Worm (Caenorhabditis elegans) whole organism, L1 larva: ENCODE data around the gene ckr-2.
A peak's percentile ranks its signal among the peaks of the same experiment; 100 is the strongest.

ENCODE experiments used
- C16A3.4 ChIP-seq: fragments of 150-350 bp; optimal IDR thresholded peaks from 2 replicates; lab custom pipeline; 2014; ENCODE audit warnings: missing biosample characterization, missing genetic modification characterization
- C34B4.2 ChIP-seq: sonication (generic microtip); optimal IDR thresholded peaks from 2 replicates; lab custom pipeline; 2017; ENCODE audit warnings: mild to moderate bottlenecking, missing genetic modification characterization, missing compliant biosample characterization
- aha-1 ChIP-seq: fragments of 150-350 bp; optimal IDR thresholded peaks from 2 replicates; lab custom pipeline; 2014; ENCODE audit warnings: missing biosample characterization, missing genetic modification characterization
- aly-2 ChIP-seq: fragments of 150-350 bp; optimal IDR thresholded peaks from 2 replicates; lab custom pipeline; 2014; ENCODE audit warnings: missing biosample characterization, missing genetic modification characterization
- ama-1 ChIP-seq: fragments of 150-350 bp; optimal IDR thresholded peaks from 2 replicates; lab custom pipeline; 2014
- blmp-1 ChIP-seq: fragments of 150-350 bp; optimal IDR thresholded peaks from 2 replicates; lab custom pipeline; 2014; ENCODE audit warnings: missing biosample characterization, missing genetic modification characterization
- ceh-63 ChIP-seq: fragments of 200-800 bp; sonication (Bioruptor generic); optimal IDR thresholded peaks from 2 replicates; lab custom pipeline; 2018; ENCODE audit warnings: mild to moderate bottlenecking, missing genetic modification characterization, missing compliant biosample characterization
- ceh-8 ChIP-seq: fragments of 200-800 bp; sonication (Bioruptor generic); optimal IDR thresholded peaks from 2 replicates; lab custom pipeline; 2018; ENCODE audit warnings: mild to moderate bottlenecking, missing genetic modification characterization, moderate library complexity, missing compliant biosample characterization
- ceh-82 ChIP-seq, 3 experiments: fragments of 150-350 bp in 1 of 3; sonication (generic microtip) in 2 of 3; optimal IDR thresholded peaks; 2 replicates each; lab custom pipeline; 2014 to 2017; ENCODE audit warnings: missing biosample characterization in 3 of 3, missing genetic modification characterization in 3 of 3
- dpl-1 ChIP-seq, 3 experiments: fragments of 150-350 bp in 2 of 3; sonication (generic microtip) in 1 of 3; optimal IDR thresholded peaks; 2 replicates each; lab custom pipeline; 2014 to 2017; ENCODE audit warnings: missing biosample characterization in 3 of 3, missing genetic modification characterization in 3 of 3, missing genetic modification reagents in 3 of 3
- efl-1 ChIP-seq, 4 experiments: fragments of 150-350 bp; optimal IDR thresholded peaks in 3 of 4; peaks in 1 of 4; 1 replicate in 1 of 4; 2 replicates in 3 of 4; lab custom pipeline; 2014; ENCODE audit warnings: missing biosample characterization in 2 of 4, missing genetic modification characterization in 2 of 4, missing genetic modification reagents in 2 of 4
- efl-3 ChIP-seq: fragments of 200-800 bp; sonication (Bioruptor generic); optimal IDR thresholded peaks from 2 replicates; lab custom pipeline; 2018; ENCODE audit warnings: mild to moderate bottlenecking, missing genetic modification characterization, missing compliant biosample characterization
- egl-27 ChIP-seq, 2 experiments: fragments of 150-350 bp in 1 of 2; sonication (generic microtip); optimal IDR thresholded peaks; 3 replicates each; lab custom pipeline; 2017 to 2018; ENCODE audit warnings: missing biosample characterization in 2 of 2, missing genetic modification characterization in 2 of 2, missing genetic modification reagents in 2 of 2
- elt-2 ChIP-seq: sonication (generic microtip); optimal IDR thresholded peaks from 2 replicates; lab custom pipeline; 2016; ENCODE audit warnings: missing genetic modification characterization, mild to moderate bottlenecking, inconsistent platforms, missing compliant biosample characterization, missing genetic modification reagents
- elt-3 ChIP-seq, 6 experiments: fragments of 150-350 bp in 1 of 6; sonication (generic microtip); optimal IDR thresholded peaks; 2 replicates each; lab custom pipeline; 2017 to 2018; ENCODE audit warnings: missing biosample characterization in 6 of 6, missing genetic modification characterization in 6 of 6, inconsistent platforms in 1 of 6
- fkh-10 ChIP-seq: sonication (generic microtip); optimal IDR thresholded peaks from 2 replicates; lab custom pipeline; 2017; ENCODE audit warnings: missing biosample characterization, missing genetic modification reagents, missing genetic modification characterization
- fos-1 ChIP-seq: fragments of 150-350 bp; optimal IDR thresholded peaks from 2 replicates; lab custom pipeline; 2014; ENCODE audit warnings: missing biosample characterization, missing genetic modification characterization
- hlh-17 ChIP-seq: fragments of 200-800 bp; sonication (Bioruptor generic); optimal IDR thresholded peaks from 2 replicates; lab custom pipeline; 2018; ENCODE audit warnings: missing genetic modification characterization, mild to moderate bottlenecking, missing compliant biosample characterization, moderate library complexity, borderline replicate concordance
- jun-1 ChIP-seq: fragments of 150-350 bp; optimal IDR thresholded peaks from 2 replicates; lab custom pipeline; 2014; ENCODE audit warnings: missing biosample characterization, missing genetic modification reagents, missing genetic modification characterization
- lin-13 ChIP-seq: fragments of 150-350 bp; optimal IDR thresholded peaks from 2 replicates; lab custom pipeline; 2014; ENCODE audit warnings: missing biosample characterization, missing genetic modification reagents, missing genetic modification characterization
- lin-14 ChIP-seq: fragments of 200-800 bp; sonication (Bioruptor generic); optimal IDR thresholded peaks from 2 replicates; lab custom pipeline; 2018; ENCODE audit warnings: mild to moderate bottlenecking, missing genetic modification characterization, moderate library complexity, missing compliant biosample characterization
- lir-3 ChIP-seq: sonication (generic microtip); optimal IDR thresholded peaks from 2 replicates; lab custom pipeline; 2016; ENCODE audit warnings: mild to moderate bottlenecking, missing genetic modification characterization, moderate library complexity, missing compliant biosample characterization; ENCODE audit not compliant: poor library complexity
- mab-9 ChIP-seq: fragments of 200-800 bp; sonication (Bioruptor generic); IDR thresholded peaks from 2 replicates; pipeline ENCODE4 v1.3.6; 2022; ENCODE audit warnings: missing genetic modification reagents, missing genetic modification characterization, missing compliant biosample characterization
- mdl-1 ChIP-seq, 2 experiments: fragments of 150-350 bp; optimal IDR thresholded peaks; 2 replicates each; lab custom pipeline; 2014 to 2017; ENCODE audit warnings: missing biosample characterization in 2 of 2, missing genetic modification characterization in 2 of 2, inconsistent platforms in 1 of 2
- mef-2 ChIP-seq: fragments of 150-350 bp; optimal IDR thresholded peaks from 2 replicates; lab custom pipeline; 2014; ENCODE audit warnings: missing biosample characterization, missing genetic modification characterization
- mep-1 ChIP-seq: fragments of 150-350 bp; optimal IDR thresholded peaks from 2 replicates; lab custom pipeline; 2014; ENCODE audit warnings: missing biosample characterization, missing genetic modification characterization
- nhr-20 ChIP-seq: sonication (generic microtip); optimal IDR thresholded peaks from 2 replicates; lab custom pipeline; 2016; ENCODE audit warnings: mild to moderate bottlenecking, missing genetic modification characterization, missing compliant biosample characterization
- nhr-77 ChIP-seq: fragments of 150-350 bp; optimal IDR thresholded peaks from 2 replicates; lab custom pipeline; 2014; ENCODE audit warnings: missing biosample characterization, missing genetic modification characterization
- nhr-85 ChIP-seq: sonication (generic microtip); peaks from one replicate; lab custom pipeline; 2016; ENCODE audit warnings: missing genetic modification characterization, inconsistent platforms, missing compliant biosample characterization
- pag-3 ChIP-seq: sonication (generic microtip); optimal IDR thresholded peaks from 2 replicates; lab custom pipeline; 2017; ENCODE audit warnings: missing genetic modification characterization, mild to moderate bottlenecking, missing compliant biosample characterization, antibody characterized with exemption, borderline replicate concordance; ENCODE audit not compliant: insufficient read depth
- pax-3 ChIP-seq: fragments of 200-800 bp; sonication (Bioruptor generic); optimal IDR thresholded peaks from 2 replicates; lab custom pipeline; 2018; ENCODE audit warnings: mild to moderate bottlenecking, missing genetic modification characterization, moderate library complexity, missing compliant biosample characterization
- snpc-4 ChIP-seq: fragments of 150-350 bp; optimal IDR thresholded peaks from 2 replicates; lab custom pipeline; 2014; ENCODE audit warnings: missing biosample characterization, missing genetic modification characterization
- snu-23 ChIP-seq: sonication (generic microtip); optimal IDR thresholded peaks from 2 replicates; lab custom pipeline; 2016; ENCODE audit warnings: missing genetic modification characterization, missing compliant biosample characterization
- unc-62 ChIP-seq: fragments of 150-350 bp; optimal IDR thresholded peaks from 2 replicates; lab custom pipeline; 2014; ENCODE audit warnings: missing biosample characterization, missing genetic modification reagents, missing genetic modification characterization
- xbp-1 ChIP-seq: sonication (generic microtip); optimal IDR thresholded peaks from 2 replicates; lab custom pipeline; 2016; ENCODE audit warnings: missing genetic modification characterization, missing compliant biosample characterization
- zip-4 ChIP-seq: fragments of 200-800 bp; sonication (Bioruptor generic); optimal IDR thresholded peaks from 2 replicates; lab custom pipeline; 2018; ENCODE audit warnings: mild to moderate bottlenecking, missing genetic modification characterization, moderate library complexity, missing compliant biosample characterization

Gene ckr-2

DNA sequence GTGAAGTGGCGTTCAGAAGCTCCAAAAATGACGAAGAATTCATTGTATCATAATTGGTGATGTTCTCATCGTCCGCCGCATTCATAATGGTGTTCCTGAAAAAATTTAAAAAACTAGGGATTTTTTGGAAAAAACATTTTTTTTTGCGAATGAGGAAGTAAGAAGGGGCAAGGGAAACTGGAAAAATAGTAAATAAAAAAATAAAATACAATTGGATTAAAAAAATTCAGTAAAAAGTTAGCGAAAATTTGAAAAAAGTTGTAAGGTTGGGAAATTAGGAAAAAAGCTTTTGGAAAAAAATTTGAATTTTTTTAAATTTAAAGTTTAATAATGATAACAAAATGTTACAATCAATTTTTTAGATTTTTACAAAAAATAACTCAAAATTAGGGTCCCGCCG, at the start of gene ckr-2:
ckr-2 (minus strand) TSS at position 101 of the 400 bp plus-strand sequence.
- TF ChIP-seq fkh-10 (GFP tag; lab: Kevin White, UChicago) (no peak), egl-27 (tag; optimal IDR thresholded peaks at IDR 0.05; lab: Kevin White, UChicago) (no peak), unc-62 (GFP tag; lab: Kevin White, UChicago) (no peak), fos-1 (no peak), zip-4 (no peak), xbp-1 (no peak), lin-13 (GFP tag; lab: Kevin White, UChicago) (no peak), ceh-8 (GFP tag; lab: Kevin White, UChicago) (no peak), mep-1 (no peak), lin-14 (GFP tag; lab: Kevin White, UChicago) (no peak), nhr-85 (tag; lab: Kevin White, UChicago) (no peak), hlh-17 (GFP tag; lab: Kevin White, UChicago) (no peak), jun-1 (tag; lab: Kevin White, UChicago) (no peak)

DNA sequence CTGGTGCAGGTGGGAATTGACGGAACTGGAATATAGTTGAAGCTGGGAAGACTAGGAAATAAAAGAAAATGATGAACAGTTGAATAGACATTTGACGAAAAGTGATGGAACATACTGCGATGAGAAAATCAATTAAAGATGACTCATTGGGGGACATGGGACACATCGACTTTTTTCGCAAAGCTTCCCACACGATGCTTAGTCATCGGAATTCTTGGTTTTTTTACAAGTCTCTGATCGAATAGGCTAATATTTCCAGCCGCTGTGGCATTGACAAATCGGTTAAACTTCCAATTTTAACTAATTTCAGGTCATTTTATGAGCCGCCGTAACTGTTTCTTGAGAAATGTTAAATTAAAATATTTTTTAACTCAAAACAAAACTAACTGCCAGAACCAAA, 46.9 kb upstream of the ckr-2 start, which contains the start of gene Y39A3A.3:
Y39A3A.3 (minus strand) TSS at position 101 of the 400 bp plus-strand sequence.
- TF ChIP-seq nhr-85 (tag; lab: Kevin White, UChicago), result peak; percentile 48
- no peak for TF ChIP-seq mep-1

DNA sequence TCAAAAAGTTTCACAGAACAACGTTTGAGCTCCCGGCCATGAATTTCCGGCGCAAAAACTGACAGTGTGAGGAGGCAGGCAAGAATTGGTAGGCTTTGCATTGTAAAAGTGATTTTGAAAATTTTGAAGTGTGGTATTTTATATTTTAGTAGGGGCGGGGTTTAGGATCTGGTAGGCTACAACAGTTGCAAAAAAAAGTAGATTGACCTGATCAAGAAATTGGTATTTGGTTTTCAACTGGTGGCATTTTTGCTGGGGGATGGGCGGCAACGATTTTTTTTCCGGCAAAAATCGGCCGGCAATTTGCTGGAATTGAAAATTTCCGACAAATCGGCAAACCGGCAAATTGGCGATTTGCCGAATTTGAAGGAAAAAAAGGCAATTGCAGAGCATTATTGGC, 39.5 kb upstream of the ckr-2 start, which contains the start of gene ins-16:
ins-16 (minus strand) TSS at position 101 of the 400 bp plus-strand sequence.
- TF ChIP-seq efl-3 (GFP tag; lab: Kevin White, UChicago), result no peak
- no peak for TF ChIP-seq nhr-20 (tag; lab: Kevin White, UChicago)

DNA sequence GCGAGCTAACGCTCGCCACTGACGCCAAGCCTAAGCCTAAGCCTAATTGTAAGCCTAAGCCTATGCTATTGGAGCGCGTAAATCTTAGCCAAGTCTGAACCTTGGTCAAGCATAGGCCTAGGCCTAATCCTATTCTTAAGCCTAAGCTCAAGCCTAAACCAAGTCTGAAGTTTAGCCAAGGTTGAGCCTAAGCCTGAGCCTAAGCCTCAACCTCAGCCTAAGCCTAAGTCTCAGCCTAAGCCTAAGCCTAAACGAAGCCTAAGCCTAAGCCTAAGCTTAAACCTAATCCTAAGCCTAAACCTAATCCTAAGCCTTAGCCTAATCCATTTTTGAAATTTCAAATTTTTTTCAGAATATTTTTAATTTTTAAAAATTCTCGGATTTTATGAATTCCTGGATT, 38.7 kb upstream of the ckr-2 start:
- TF ChIP-seq C34B4.2 (tag; lab: Kevin White, UChicago), result no peak
- TF ChIP-seq ama-1 (lab: Kevin White, UChicago), result no peak
- no peak for TF ChIP-seq C16A3.4 (tag; lab: Kevin White, UChicago)
- no peak for TF ChIP-seq mdl-1 (tag; optimal IDR thresholded peaks at IDR 0.05; lab: Kevin White, UChicago)
- no peak for TF ChIP-seq fkh-10 (GFP tag; lab: Kevin White, UChicago)
- TF ChIP-seq snpc-4 (tag; lab: Kevin White, UChicago), result no peak
- no peak for TF ChIP-seq aly-2 (tag; lab: Kevin White, UChicago)
- no peak for TF ChIP-seq nhr-85 (tag; lab: Kevin White, UChicago)
- no peak for TF ChIP-seq ceh-82 (tag; optimal IDR thresholded peaks at IDR 0.05; lab: Kevin White, UChicago)
- TF ChIP-seq blmp-1 (tag; lab: Kevin White, UChicago), result no peak
- TF ChIP-seq jun-1 (tag; lab: Kevin White, UChicago), result no peak
- no peak for TF ChIP-seq mef-2
- TF ChIP-seq, all 84 proteins: peak for 0

DNA sequence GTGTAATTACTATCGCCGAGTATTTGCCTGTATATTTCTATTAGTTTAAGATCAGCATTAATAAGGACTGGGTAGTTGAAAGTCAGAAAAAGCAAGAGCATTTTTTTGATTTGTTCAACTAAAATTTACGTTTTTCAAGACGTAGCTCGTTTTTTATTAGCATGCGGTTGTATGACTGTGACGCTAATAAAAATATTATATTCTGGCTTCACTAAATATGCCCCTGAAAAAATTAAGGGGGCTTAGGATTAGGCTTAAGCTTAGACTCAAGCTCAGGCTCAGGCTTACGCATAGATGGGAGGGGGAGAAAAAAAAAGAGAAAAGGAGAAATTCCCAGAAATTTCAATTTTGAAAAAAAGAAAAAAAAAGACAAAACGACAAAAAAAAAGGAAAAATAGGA, 36.2 kb upstream of the ckr-2 start, which contains the start of gene Y39A3A.2:
Y39A3A.2 (minus strand) TSS at position 101 of the 400 bp plus-strand sequence.
- no peak for TF ChIP-seq efl-1 (optimal IDR thresholded peaks at IDR 0.05; lab: Kevin White, UChicago)
- TF ChIP-seq efl-1 (GFP tag; optimal IDR thresholded peaks at IDR 0.05 in 1 of 2; lab: Kevin White, UChicago), result peak in 1 of 2 experiments; percentile 78
- TF ChIP-seq mdl-1 (tag; optimal IDR thresholded peaks at IDR 0.05; lab: Kevin White, UChicago), result no peak
- no peak for TF ChIP-seq pax-3 (tag; lab: Kevin White, UChicago)
- TF ChIP-seq lir-3 (tag; lab: Kevin White, UChicago), result no peak
- TF ChIP-seq elt-2 (tag; lab: Kevin White, UChicago), result no peak
- no peak for TF ChIP-seq hlh-17 (GFP tag; lab: Kevin White, UChicago)

DNA sequence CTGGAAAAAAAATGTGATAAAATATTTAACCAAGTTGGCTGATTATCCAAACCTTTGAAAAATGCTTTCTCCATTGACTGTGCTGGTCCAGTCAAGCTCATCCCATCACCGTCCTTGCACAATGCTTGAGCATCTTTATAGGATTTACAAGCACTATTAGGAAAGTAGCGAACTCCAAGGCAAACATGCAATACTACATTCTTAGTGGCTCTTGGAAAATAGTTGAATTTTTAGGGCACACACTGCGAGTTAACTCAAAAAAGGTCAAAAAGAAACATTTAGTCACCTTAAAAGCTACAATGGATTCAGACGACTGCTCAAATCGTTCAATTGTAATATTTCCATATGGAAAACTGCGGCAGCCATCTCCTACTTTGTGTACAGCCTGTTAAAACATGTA, 32.7 kb upstream of the ckr-2 start, which contains the start of gene M01E10.3:
M01E10.3 (minus strand) TSS at position 101 of the 400 bp plus-strand sequence.
- TF ChIP-seq elt-3 (tag; optimal IDR thresholded peaks at IDR 0.05; lab: Kevin White, UChicago) (no peak), pag-3 (tag; lab: Kevin White, UChicago) (no peak), fkh-10 (GFP tag; lab: Kevin White, UChicago) (no peak), nhr-77 (tag; lab: Kevin White, UChicago) (no peak), snu-23 (GFP tag; lab: Kevin White, UChicago) (no peak), mab-9 (no peak), dpl-1 (GFP tag; optimal IDR thresholded peaks at IDR 0.05; lab: Kevin White, UChicago) (no peak), ceh-63 (GFP tag; lab: Kevin White, UChicago) (no peak), aha-1 (tag; lab: Kevin White, UChicago) (no peak)
